Worm (Caenorhabditis elegans): ENCODE measurements around the gene sru-1.

The sru-1 gene

ce11 chrIV:9477135-9477928 lies 11.1 kb upstream of the sru-1 start, which contains the start of gene wrt-3:
TSS of gene wrt-3 (minus strand) at chrIV:9477456.
- no peak for TF ChIP-seq unc-62 (GFP tag; optimal IDR thresholded peaks at IDR 0.05)

DNA sequence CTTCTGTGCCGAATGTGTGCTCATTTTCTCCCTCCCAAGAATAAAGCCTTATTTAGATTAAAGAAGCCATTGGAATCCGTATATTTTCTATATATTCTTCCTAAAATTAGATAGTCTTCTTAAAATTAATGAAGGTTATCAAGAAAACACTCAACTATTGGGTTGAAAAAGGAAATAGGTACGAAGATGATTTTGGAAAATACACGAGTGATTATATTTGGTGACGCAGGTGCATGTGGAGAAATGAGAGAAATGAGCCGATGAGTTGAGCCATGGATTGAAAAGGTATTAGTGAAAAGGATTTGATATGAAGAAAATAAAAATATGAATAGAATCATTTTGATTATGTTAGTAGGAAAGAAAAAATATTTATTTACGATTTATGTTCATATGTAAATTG lies 7.5 kb upstream of the sru-1 start, which contains the start of gene cng-3:
TSS of gene cng-3 (minus strand) at position 102 of the 400 bp plus-strand sequence.
- TF ChIP-seq unc-62 (GFP tag; optimal IDR thresholded peaks at IDR 0.05): no peak

- TF ChIP-seq unc-62 (GFP tag; optimal IDR thresholded peaks at IDR 0.05): no peak
Observed at ce11 chrIV:9485040-9485439, 3.4 kb upstream of the sru-1 start, which contains the start of gene gadr-2. TSS of gene gadr-2 (minus strand) at chrIV:9485140.

ce11 chrIV:9485972-9486371 lies 2.4 kb upstream of the sru-1 start, which contains the start of gene sru-2:
TSS of gene sru-2 (plus strand) at chrIV:9486272.
- no peak for TF ChIP-seq unc-62 (GFP tag; optimal IDR thresholded peaks at IDR 0.05)

DNA sequence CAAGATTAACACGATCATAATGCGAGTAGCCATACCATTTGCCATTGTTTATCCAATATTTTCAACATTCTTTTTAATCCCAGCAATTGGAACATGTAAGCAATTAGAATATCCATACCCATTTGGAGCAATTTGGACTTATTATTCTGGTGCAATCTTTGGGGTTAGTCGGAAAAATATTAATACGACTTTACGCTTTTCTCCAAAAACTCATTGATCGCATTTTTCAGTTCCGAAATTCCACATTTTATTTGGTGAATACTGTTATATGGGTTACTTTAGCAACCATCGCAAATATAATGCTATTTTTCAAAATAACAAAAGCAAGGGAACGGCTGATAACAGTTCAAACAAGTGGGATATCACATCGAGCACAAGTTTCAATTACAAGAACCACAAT lies 1.6 kb upstream of the sru-1 start:
- no peak for TF ChIP-seq unc-62 (GFP tag; optimal IDR thresholded peaks at IDR 0.05)

DNA sequence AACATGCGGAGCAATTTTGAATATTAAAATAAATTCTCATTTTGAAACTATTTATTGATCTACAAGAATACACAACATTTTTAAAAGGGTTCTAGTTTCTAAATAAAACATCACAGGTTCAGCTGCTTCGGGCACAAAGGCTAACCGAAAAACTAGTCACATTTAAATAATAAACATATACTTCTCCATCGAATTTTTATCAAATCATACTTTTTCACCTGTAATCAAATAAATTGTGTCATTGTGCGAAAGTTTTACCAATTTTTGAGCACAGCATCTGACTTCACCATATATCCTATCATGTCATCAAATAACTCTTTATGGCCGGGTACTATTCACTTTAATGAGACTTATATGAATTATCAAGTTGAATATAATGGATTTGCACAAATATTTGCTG lies 1.9 kb downstream of the sru-1 start, which contains the start of gene sru-6:
TSS of gene sru-6 (plus strand) at position 301 of the 400 bp plus-strand sequence.
- TF ChIP-seq unc-62 (GFP tag; optimal IDR thresholded peaks at IDR 0.05): no peak

- TF ChIP-seq unc-62 (GFP tag; optimal IDR thresholded peaks at IDR 0.05): no peak
Observed at ce11 chrIV:9496306-9496705, 7.9 kb downstream of the sru-1 start, which contains the start of gene sru-3. TSS of gene sru-3 (plus strand) at chrIV:9496606.

DNA sequence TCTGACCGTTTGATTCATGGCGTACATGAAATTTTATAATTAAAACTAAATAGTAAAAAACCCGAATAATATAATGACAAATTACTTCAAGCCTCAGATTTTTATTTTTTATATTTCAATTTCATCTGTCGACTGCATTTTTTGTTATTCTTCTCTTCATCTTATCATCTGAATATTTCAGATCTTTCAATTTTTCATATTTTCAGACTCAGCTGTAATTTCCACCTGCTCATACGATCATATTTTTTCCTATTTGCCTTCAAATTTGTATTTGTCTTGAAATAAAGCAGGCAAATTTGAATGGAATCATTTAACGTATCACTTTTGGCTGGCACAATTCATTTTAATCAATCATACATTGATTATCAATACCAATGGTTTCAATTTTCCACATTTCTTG lies 9.7 kb downstream of the sru-1 start, which contains the start of gene sru-4:
TSS of gene sru-4 (plus strand) at position 301 of the 400 bp plus-strand sequence.
- no peak for TF ChIP-seq unc-62 (GFP tag; optimal IDR thresholded peaks at IDR 0.05)

DNA sequence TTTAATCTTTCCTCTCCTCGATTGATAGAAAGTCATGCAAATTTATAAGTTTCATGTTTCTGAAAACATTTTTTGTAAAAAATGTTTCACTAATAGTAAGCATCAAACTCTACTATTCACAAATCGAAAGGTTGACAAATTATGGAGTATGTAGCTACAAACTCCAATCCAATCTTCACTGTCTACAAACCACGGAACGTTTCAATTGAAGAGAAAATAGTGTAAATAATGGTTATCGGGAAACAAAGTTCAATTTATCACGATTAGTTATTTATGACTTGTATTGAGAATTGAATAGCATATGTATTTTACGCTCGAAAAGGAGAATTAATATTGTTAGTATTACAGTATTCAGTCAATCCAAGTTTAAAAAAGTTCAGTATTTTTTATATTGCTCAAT lies 11.2 kb downstream of the sru-1 start:
- no peak for TF ChIP-seq unc-62 (GFP tag; optimal IDR thresholded peaks at IDR 0.05)

DNA sequence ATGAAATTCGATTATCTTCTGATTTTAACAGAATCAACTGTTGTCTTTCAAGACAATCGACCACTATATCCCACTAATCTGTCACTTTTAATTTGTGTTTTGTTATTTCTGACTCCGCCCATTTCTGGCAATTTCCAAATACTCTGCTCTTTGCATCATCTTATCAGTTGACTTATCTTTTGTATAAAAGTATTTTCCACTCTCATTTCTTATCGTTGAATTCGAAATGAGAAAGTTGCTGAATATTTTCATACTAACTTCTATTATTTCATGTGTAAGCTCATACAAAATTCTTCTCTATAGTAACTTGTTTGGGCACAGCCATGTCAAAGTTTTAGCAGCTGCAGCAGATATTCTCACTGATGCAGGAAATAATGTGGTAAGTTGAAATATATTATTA lies 11.7 kb downstream of the sru-1 start, which contains the start of gene ugt-21:
TSS of gene ugt-21 (plus strand) at position 212 of the 400 bp plus-strand sequence.
- no peak for TF ChIP-seq unc-62 (GFP tag; optimal IDR thresholded peaks at IDR 0.05)

- no peak for TF ChIP-seq unc-62 (GFP tag; optimal IDR thresholded peaks at IDR 0.05)
Observed at ce11 chrIV:9506251-9506650, 17.8 kb downstream of the sru-1 start, which contains the start of gene ttr-9. TSS of gene ttr-9 (minus strand) at chrIV:9506351.

DNA sequence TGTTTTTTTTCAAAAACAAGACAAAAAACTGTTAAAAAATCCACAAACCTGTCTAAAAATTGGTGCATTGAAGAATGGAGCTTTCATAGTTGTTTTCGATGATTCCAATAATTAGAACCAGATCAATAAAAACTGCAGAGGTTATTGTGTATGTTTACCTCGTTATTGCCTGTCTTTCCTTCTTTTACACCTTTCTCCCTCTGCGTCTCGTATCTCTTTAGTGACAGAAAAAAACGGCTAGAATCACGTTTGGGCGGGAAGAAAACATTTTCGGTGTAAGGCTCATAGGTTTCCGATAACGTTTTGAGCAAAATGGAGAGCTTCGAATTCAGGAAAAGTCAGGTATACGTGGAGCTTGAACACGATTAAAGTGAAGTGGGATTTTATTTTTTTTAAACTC lies 20.2 kb downstream of the sru-1 start, which contains the start of gene ethe-1:
TSS of gene ethe-1 (minus strand) at position 150 of the 400 bp plus-strand sequence.
- no peak for TF ChIP-seq unc-62 (GFP tag; optimal IDR thresholded peaks at IDR 0.05)

- no peak for TF ChIP-seq unc-62 (GFP tag; optimal IDR thresholded peaks at IDR 0.05)
Observed at ce11 chrIV:9510439-9510838, 22.0 kb downstream of the sru-1 start, which contains the start of gene C33A12.4. TSS of gene C33A12.4 (minus strand) at chrIV:9510569.

DNA sequence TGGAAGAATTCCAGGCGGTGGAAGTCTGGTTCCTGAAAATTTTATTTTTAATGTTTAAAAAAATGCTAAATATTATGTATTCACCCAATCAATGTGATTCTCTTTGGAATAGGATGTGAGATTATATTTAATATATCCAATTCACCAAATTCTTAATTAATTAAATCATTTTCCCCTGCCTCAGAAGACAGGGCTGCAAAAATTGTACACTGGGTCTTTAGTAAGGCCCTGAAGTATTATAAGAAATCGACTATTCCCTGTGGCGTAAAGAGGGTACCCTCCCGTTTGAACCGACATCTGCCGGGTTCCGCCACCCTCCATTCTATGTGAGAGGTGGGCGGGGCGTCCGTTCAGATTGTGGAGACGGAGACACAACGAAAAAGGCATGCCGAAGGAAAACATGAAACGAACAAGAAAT lies 22.8 kb downstream of the sru-1 start:
- TF ChIP-seq unc-62 (GFP tag; optimal IDR thresholded peaks at IDR 0.05): no peak

DNA sequence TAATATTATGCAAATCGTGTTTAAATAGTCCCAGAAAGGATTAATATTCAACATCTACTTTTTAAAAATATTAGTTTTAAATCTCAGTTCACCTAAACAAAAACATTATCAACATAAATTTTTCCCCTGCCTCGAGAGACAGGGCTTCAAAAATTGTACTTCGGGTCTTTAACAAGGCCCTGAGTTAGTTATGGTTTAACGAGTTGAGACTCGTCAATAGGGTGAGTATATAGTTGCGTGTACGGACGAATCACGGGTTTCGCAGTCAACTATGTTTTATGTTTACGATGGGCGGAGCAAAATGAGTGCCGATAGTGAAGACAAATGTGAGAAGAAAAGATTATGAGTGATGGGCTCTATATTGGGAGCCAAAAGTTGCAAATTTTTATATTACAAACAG lies 23.2 kb downstream of the sru-1 start:
- TF ChIP-seq unc-62 (GFP tag; optimal IDR thresholded peaks at IDR 0.05): no peak

- no peak for TF ChIP-seq unc-62 (GFP tag; optimal IDR thresholded peaks at IDR 0.05)
Observed at ce11 chrIV:9512836-9513235, 24.4 kb downstream of the sru-1 start, which contains the start of gene C33A12.3. TSS of gene C33A12.3 (minus strand) at chrIV:9513002.

ce11 chrIV:9513360-9513777 lies 25.0 kb downstream of the sru-1 start:
- TF ChIP-seq unc-62 (GFP tag; optimal IDR thresholded peaks at IDR 0.05): no peak
